Worm (Caenorhabditis elegans): ENCODE measurements around the gene F21D12.3.

ce11 chrII:7273517-7273916, 50.3 kb downstream of the F21D12.3 start:
- no peak for TF ChIP-seq ceh-39 (tag; optimal IDR thresholded peaks at IDR 0.05)
- TF ChIP-seq hlh-1 (tag; optimal IDR thresholded peaks at IDR 0.05): no peak
- TF ChIP-seq nhr-76 (tag; optimal IDR thresholded peaks at IDR 0.05): no peak
- no peak for TF ChIP-seq lin-13 (tag; optimal IDR thresholded peaks at IDR 0.05)
- no peak for TF ChIP-seq unc-62 (GFP tag; optimal IDR thresholded peaks at IDR 0.05)
- no peak for TF ChIP-seq nhr-12 (tag; optimal IDR thresholded peaks at IDR 0.05)
- TF ChIP-seq ztf-11 (tag; optimal IDR thresholded peaks at IDR 0.05): no peak
- TF ChIP-seq lsy-2 (tag; optimal IDR thresholded peaks at IDR 0.05): no peak
- no peak for TF ChIP-seq ces-1 (GFP tag; optimal IDR thresholded peaks at IDR 0.05)
- TF ChIP-seq pha-4 (tag; optimal IDR thresholded peaks at IDR 0.05): no peak
